Worm (Caenorhabditis elegans): ENCODE measurements around the gene M163.9.

- TF ChIP-seq T23F11.4 (GFP tag; optimal IDR thresholded peaks at IDR 0.05) (no peak), Y22D7AL.16 (tag; optimal IDR thresholded peaks at IDR 0.05) (no peak), fkh-10 (GFP tag; optimal IDR thresholded peaks at IDR 0.05) (no peak), ref-2 (tag; optimal IDR thresholded peaks at IDR 0.05) (no peak), sox-2 (GFP tag; IDR thresholded peaks at IDR 0.05) (no peak), mec-3 (tag; optimal IDR thresholded peaks at IDR 0.05; ENCODE audit: borderline replicate concordance) (no peak), ttx-3 (tag; optimal IDR thresholded peaks at IDR 0.05) (no peak), nhr-11 (tag; optimal IDR thresholded peaks at IDR 0.05) (no peak), ztf-16 (tag; optimal IDR thresholded peaks at IDR 0.05) (no peak), npax-4 (tag; optimal IDR thresholded peaks at IDR 0.05) (no peak), nfya-1 (tag; optimal IDR thresholded peaks at IDR 0.05) (no peak)
These were observed 47.2 kb downstream of the M163.9 start, which contains the start of gene D1025.10 for ce11 chrX:14516560-14516959.

Measured in whole organism, late embryonic.